Worm (Caenorhabditis elegans) whole organism, L3 larva: Measurements from ENCODE around the gene C09E7.4.

ENCODE experiments used
- ceh-82 ChIP-seq: fragments of 150-350 bp; optimal IDR thresholded peaks from 2 replicates; lab custom pipeline; 2014; ENCODE audit warnings: missing biosample characterization, missing genetic modification characterization
- egl-27 ChIP-seq: sonication (generic microtip); optimal IDR thresholded peaks from 4 replicates; lab custom pipeline; 2017; ENCODE audit warnings: missing biosample characterization, missing genetic modification reagents, missing genetic modification characterization
- nhr-12 ChIP-seq: fragments of 150-350 bp; optimal IDR thresholded peaks from 2 replicates; lab custom pipeline; 2014; ENCODE audit warnings: missing biosample characterization, missing genetic modification characterization
- nhr-237 ChIP-seq: fragments of 150-350 bp; optimal IDR thresholded peaks from 2 replicates; lab custom pipeline; 2014; ENCODE audit warnings: missing biosample characterization, missing genetic modification characterization
- ztf-11 ChIP-seq: fragments of 150-350 bp; optimal IDR thresholded peaks from 2 replicates; lab custom pipeline; 2014; ENCODE audit warnings: missing biosample characterization, missing genetic modification characterization

DNA sequence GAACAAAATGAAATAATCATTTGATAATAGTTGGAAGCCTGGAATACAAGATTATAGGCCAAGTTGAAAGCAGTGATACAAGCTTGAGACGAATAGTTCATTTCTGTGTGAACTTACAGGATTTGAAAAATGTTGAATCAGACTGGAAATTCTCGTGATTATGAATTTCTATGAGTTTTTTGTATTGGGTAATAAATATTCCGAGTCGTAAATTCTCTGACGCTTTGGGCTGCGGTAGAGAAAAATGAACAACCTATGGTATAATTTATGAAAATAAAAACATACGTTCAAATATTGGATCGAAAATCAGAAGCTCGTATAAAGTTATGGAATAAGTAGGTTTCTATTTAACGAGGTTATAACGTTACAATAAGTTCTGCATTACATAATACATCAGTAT lies 44.0 kb downstream of the C09E7.4 start, which contains the start of gene srb-11:
- TF ChIP-seq nhr-12 (no peak), egl-27 (tag; lab: Kevin White, UChicago) (no peak), nhr-237 (tag; lab: Kevin White, UChicago) (no peak), ztf-11 (no peak), ceh-82 (no peak)
